Worm (Caenorhabditis elegans) whole organism, L1 larva: Measurements from ENCODE around the gene tos-1.

Source experiments
- F16B12.6 ChIP-seq: fragments of 150-350 bp; optimal IDR thresholded peaks from 2 replicates; lab custom pipeline; 2014; ENCODE audit warnings: missing biosample characterization, missing genetic modification characterization
- aly-2 ChIP-seq: fragments of 150-350 bp; optimal IDR thresholded peaks from 2 replicates; lab custom pipeline; 2014; ENCODE audit warnings: missing biosample characterization, missing genetic modification characterization
- blmp-1 ChIP-seq: fragments of 150-350 bp; optimal IDR thresholded peaks from 2 replicates; lab custom pipeline; 2014; ENCODE audit warnings: missing biosample characterization, missing genetic modification characterization
- ceh-88 ChIP-seq: fragments of 200-800 bp; sonication (Bioruptor generic); IDR thresholded peaks from 2 replicates; pipeline ENCODE4 v1.3.6; 2022; ENCODE audit warnings: missing genetic modification characterization, missing compliant biosample characterization
- ces-1 ChIP-seq: fragments of 150-350 bp; optimal IDR thresholded peaks from 2 replicates; lab custom pipeline; 2014; ENCODE audit warnings: missing biosample characterization, missing genetic modification reagents, missing genetic modification characterization
- dpl-1 ChIP-seq, 3 experiments: fragments of 150-350 bp in 2 of 3; sonication (generic microtip) in 1 of 3; optimal IDR thresholded peaks; 2 replicates each; lab custom pipeline; 2014 to 2017; ENCODE audit warnings: missing biosample characterization in 3 of 3, missing genetic modification characterization in 3 of 3, missing genetic modification reagents in 3 of 3
- dsc-1 ChIP-seq: sonication (generic microtip); optimal IDR thresholded peaks from 2 replicates; lab custom pipeline; 2016; ENCODE audit warnings: mild to moderate bottlenecking, missing genetic modification characterization, missing compliant biosample characterization
- efl-1 ChIP-seq, 4 experiments: fragments of 150-350 bp; optimal IDR thresholded peaks in 3 of 4; peaks in 1 of 4; 1 replicate in 1 of 4; 2 replicates in 3 of 4; lab custom pipeline; 2014; ENCODE audit warnings: missing biosample characterization in 2 of 4, missing genetic modification characterization in 2 of 4, missing genetic modification reagents in 2 of 4
- efl-3 ChIP-seq: fragments of 200-800 bp; sonication (Bioruptor generic); optimal IDR thresholded peaks from 2 replicates; lab custom pipeline; 2018; ENCODE audit warnings: mild to moderate bottlenecking, missing genetic modification characterization, missing compliant biosample characterization
- egl-13 ChIP-seq: sonication (generic microtip); optimal IDR thresholded peaks from 2 replicates; lab custom pipeline; 2016; ENCODE audit warnings: missing genotype, missing genetic modification reagents, missing genetic modification characterization, missing compliant biosample characterization
- elt-2 ChIP-seq: sonication (generic microtip); optimal IDR thresholded peaks from 2 replicates; lab custom pipeline; 2016; ENCODE audit warnings: missing genetic modification characterization, mild to moderate bottlenecking, inconsistent platforms, missing compliant biosample characterization, missing genetic modification reagents
- elt-3 ChIP-seq, 6 experiments: fragments of 150-350 bp in 1 of 6; sonication (generic microtip); optimal IDR thresholded peaks; 2 replicates each; lab custom pipeline; 2017 to 2018; ENCODE audit warnings: missing biosample characterization in 6 of 6, missing genetic modification characterization in 6 of 6, inconsistent platforms in 1 of 6
- ets-5 ChIP-seq: fragments of 200-800 bp; sonication (Bioruptor generic); IDR thresholded peaks from 2 replicates; pipeline ENCODE4 v1.3.6; 2022; ENCODE audit warnings: missing genetic modification characterization, missing compliant biosample characterization
- fkh-10 ChIP-seq: sonication (generic microtip); optimal IDR thresholded peaks from 2 replicates; lab custom pipeline; 2017; ENCODE audit warnings: missing biosample characterization, missing genetic modification reagents, missing genetic modification characterization
- fkh-4 ChIP-seq: sonication (generic microtip); optimal IDR thresholded peaks from 2 replicates; lab custom pipeline; 2016; ENCODE audit warnings: missing compliant biosample characterization, missing genetic modification characterization, borderline replicate concordance
- fos-1 ChIP-seq: fragments of 150-350 bp; optimal IDR thresholded peaks from 2 replicates; lab custom pipeline; 2014; ENCODE audit warnings: missing biosample characterization, missing genetic modification characterization
- hlh-4 ChIP-seq: sonication (generic microtip); optimal IDR thresholded peaks from 2 replicates; lab custom pipeline; 2016; ENCODE audit warnings: mild to moderate bottlenecking, missing genetic modification characterization, missing compliant biosample characterization
- hpl-2 ChIP-seq: fragments of 150-350 bp; optimal IDR thresholded peaks from 2 replicates; lab custom pipeline; 2014; ENCODE audit warnings: missing biosample characterization, missing genetic modification reagents, missing genetic modification characterization
- irx-1 ChIP-seq: sonication (generic microtip); optimal IDR thresholded peaks from 2 replicates; lab custom pipeline; 2016; ENCODE audit warnings: missing genetic modification characterization, missing compliant biosample characterization
- jun-1 ChIP-seq: fragments of 150-350 bp; optimal IDR thresholded peaks from 2 replicates; lab custom pipeline; 2014; ENCODE audit warnings: missing biosample characterization, missing genetic modification reagents, missing genetic modification characterization
- lin-13 ChIP-seq: fragments of 150-350 bp; optimal IDR thresholded peaks from 2 replicates; lab custom pipeline; 2014; ENCODE audit warnings: missing biosample characterization, missing genetic modification reagents, missing genetic modification characterization
- lin-14 ChIP-seq: fragments of 200-800 bp; sonication (Bioruptor generic); optimal IDR thresholded peaks from 2 replicates; lab custom pipeline; 2018; ENCODE audit warnings: mild to moderate bottlenecking, missing genetic modification characterization, moderate library complexity, missing compliant biosample characterization
- lin-15B ChIP-seq: fragments of 150-350 bp; sonication (generic microtip); optimal IDR thresholded peaks from 3 replicates; lab custom pipeline; 2014; ENCODE audit warnings: missing biosample characterization, missing genetic modification characterization
- lin-35 ChIP-seq, 2 experiments: fragments of 150-350 bp; optimal IDR thresholded peaks; 2 replicates each; lab custom pipeline; 2014; ENCODE audit warnings: missing biosample characterization in 2 of 2, missing genetic modification characterization in 2 of 2, missing genetic modification reagents in 2 of 2
- lin-39 ChIP-seq: fragments of 150-350 bp; optimal IDR thresholded peaks from 2 replicates; lab custom pipeline; 2014; ENCODE audit warnings: missing biosample characterization, missing genetic modification reagents, missing genetic modification characterization
- mab-9 ChIP-seq: fragments of 200-800 bp; sonication (Bioruptor generic); IDR thresholded peaks from 2 replicates; pipeline ENCODE4 v1.3.6; 2022; ENCODE audit warnings: missing genetic modification reagents, missing genetic modification characterization, missing compliant biosample characterization
- mdl-1 ChIP-seq, 2 experiments: fragments of 150-350 bp; optimal IDR thresholded peaks; 2 replicates each; lab custom pipeline; 2014 to 2017; ENCODE audit warnings: missing biosample characterization in 2 of 2, missing genetic modification characterization in 2 of 2, inconsistent platforms in 1 of 2
- mef-2 ChIP-seq: fragments of 150-350 bp; optimal IDR thresholded peaks from 2 replicates; lab custom pipeline; 2014; ENCODE audit warnings: missing biosample characterization, missing genetic modification characterization
- mep-1 ChIP-seq: fragments of 150-350 bp; optimal IDR thresholded peaks from 2 replicates; lab custom pipeline; 2014; ENCODE audit warnings: missing biosample characterization, missing genetic modification characterization
- nhr-11 ChIP-seq: fragments of 150-350 bp; optimal IDR thresholded peaks from 2 replicates; lab custom pipeline; 2014; ENCODE audit warnings: missing biosample characterization, missing genetic modification characterization
- nhr-12 ChIP-seq: sonication (generic microtip); optimal IDR thresholded peaks from 2 replicates; lab custom pipeline; 2017; ENCODE audit warnings: missing biosample characterization, missing genetic modification characterization
- nhr-237 ChIP-seq: fragments of 150-350 bp; optimal IDR thresholded peaks from 2 replicates; lab custom pipeline; 2014; ENCODE audit warnings: missing biosample characterization, missing genetic modification characterization
- nhr-47 ChIP-seq: sonication (generic microtip); optimal IDR thresholded peaks from 2 replicates; lab custom pipeline; 2016; ENCODE audit warnings: mild to moderate bottlenecking, missing genetic modification characterization, moderate library complexity, missing compliant biosample characterization
- nhr-71 ChIP-seq: sonication (generic microtip); optimal IDR thresholded peaks from 2 replicates; lab custom pipeline; 2016; ENCODE audit warnings: mild to moderate bottlenecking, missing genetic modification characterization, moderate library complexity, missing compliant biosample characterization
- nhr-76 ChIP-seq: sonication (generic microtip); optimal IDR thresholded peaks from 2 replicates; lab custom pipeline; 2017; ENCODE audit warnings: missing biosample characterization, missing genetic modification characterization
- nhr-90 ChIP-seq: sonication (generic microtip); optimal IDR thresholded peaks from 2 replicates; lab custom pipeline; 2016; ENCODE audit warnings: mild to moderate bottlenecking, missing genetic modification characterization, missing compliant biosample characterization; ENCODE audit not compliant: poor library complexity
- pag-3 ChIP-seq: sonication (generic microtip); optimal IDR thresholded peaks from 2 replicates; lab custom pipeline; 2017; ENCODE audit warnings: missing genetic modification characterization, mild to moderate bottlenecking, missing compliant biosample characterization, antibody characterized with exemption, borderline replicate concordance; ENCODE audit not compliant: insufficient read depth
- pqm-1 ChIP-seq: sonication (generic microtip); optimal IDR thresholded peaks from 3 replicates; lab custom pipeline; 2017; ENCODE audit warnings: missing biosample characterization, missing genetic modification characterization
- rnt-1 ChIP-seq: sonication (generic microtip); optimal IDR thresholded peaks from 2 replicates; lab custom pipeline; 2016; ENCODE audit warnings: mild to moderate bottlenecking, missing genetic modification characterization, moderate library complexity, missing compliant biosample characterization
- snu-23 ChIP-seq: sonication (generic microtip); optimal IDR thresholded peaks from 2 replicates; lab custom pipeline; 2016; ENCODE audit warnings: missing genetic modification characterization, missing compliant biosample characterization
- sptf-1 ChIP-seq: fragments of 150-350 bp; optimal IDR thresholded peaks from 2 replicates; lab custom pipeline; 2014; ENCODE audit warnings: missing biosample characterization, missing genetic modification characterization
- tbx-2 ChIP-seq: sonication (generic microtip); optimal IDR thresholded peaks from 2 replicates; lab custom pipeline; 2016; ENCODE audit warnings: missing genetic modification characterization, missing compliant biosample characterization
- tlp-1 ChIP-seq: fragments of 150-350 bp; optimal IDR thresholded peaks from 2 replicates; lab custom pipeline; 2014; ENCODE audit warnings: missing biosample characterization, missing genetic modification characterization
- unc-30 ChIP-seq: sonication (generic microtip); optimal IDR thresholded peaks from 2 replicates; lab custom pipeline; 2017; ENCODE audit warnings: missing biosample characterization, missing genetic modification characterization
- vab-15 ChIP-seq: sonication (generic microtip); optimal IDR thresholded peaks from 2 replicates; lab custom pipeline; 2017; ENCODE audit warnings: missing genotype, mild to moderate bottlenecking, missing genetic modification characterization, missing compliant biosample characterization
- zag-1 ChIP-seq: fragments of 150-350 bp; optimal IDR thresholded peaks from 2 replicates; lab custom pipeline; 2014; ENCODE audit warnings: missing biosample characterization, missing genetic modification characterization
- ztf-11 ChIP-seq, 2 experiments: sonication (generic microtip); optimal IDR thresholded peaks; 2 replicates each; lab custom pipeline; 2016 to 2017; ENCODE audit warnings: missing genetic modification characterization in 2 of 2, missing biosample characterization in 1 of 2, missing compliant biosample characterization in 1 of 2
- ztf-4 ChIP-seq: fragments of 150-350 bp; optimal IDR thresholded peaks from 2 replicates; lab custom pipeline; 2014; ENCODE audit warnings: missing biosample characterization, missing genetic modification characterization

The tos-1 gene

ce11 chrV:9318046-9318445, 26.0 kb downstream of the tos-1 start, which contains the start of gene kvs-3 (continued):
- TF ChIP-seq hlh-4 (tag; lab: Kevin White, UChicago): no peak
- TF ChIP-seq nhr-71 (tag; lab: Kevin White, UChicago): peak; percentile 59
- no peak for TF ChIP-seq efl-3 (GFP tag; lab: Kevin White, UChicago)
- peak in 2 of 3 experiments; percentile 27 to 30 for TF ChIP-seq dpl-1 (GFP tag; optimal IDR thresholded peaks at IDR 0.05; lab: Kevin White, UChicago)
- TF ChIP-seq ets-5 (GFP tag; lab: Robert Waterston, UW): no peak
- TF ChIP-seq elt-2: peak; percentile 47
- peak in 1 of 2 experiments; percentile 63 for TF ChIP-seq lin-35 (GFP tag; optimal IDR thresholded peaks at IDR 0.05; lab: Kevin White, UChicago)
- TF ChIP-seq blmp-1 (tag; lab: Kevin White, UChicago): peak; percentile 6
- TF ChIP-seq mef-2: no peak
- TF ChIP-seq lin-15B (tag; lab: Kevin White, UChicago): no peak
- TF ChIP-seq tbx-2: peak; percentile 30
- peak; percentile 54 for TF ChIP-seq snu-23 (GFP tag; lab: Kevin White, UChicago)
- peak in 1 of 2 experiments; percentile 51 for TF ChIP-seq mdl-1 (tag; optimal IDR thresholded peaks at IDR 0.05; lab: Kevin White, UChicago)
- no peak for TF ChIP-seq fkh-4 (tag; lab: Kevin White, UChicago)
- peak; percentile 1 for TF ChIP-seq nhr-76 (tag; lab: Kevin White, UChicago)
- TF ChIP-seq pqm-1 (tag; lab: Kevin White, UChicago): no peak
- TF ChIP-seq lin-39 (tag; lab: Kevin White, UChicago): no peak
- TF ChIP-seq mep-1 (tag; lab: Kevin White, UChicago): peak; percentile 57
- no peak for TF ChIP-seq unc-30 (tag; lab: Kevin White, UChicago)
- no peak for TF ChIP-seq tlp-1 (tag; lab: Kevin White, UChicago)
- peak; percentile 48 for TF ChIP-seq rnt-1 (tag; lab: Kevin White, UChicago)
- TF ChIP-seq nhr-11 (tag; lab: Kevin White, UChicago): no peak
- TF ChIP-seq sptf-1: no peak
- TF ChIP-seq dsc-1: peak; percentile 36
- TF ChIP-seq ceh-88 (GFP tag; lab: Robert Waterston, UW): no peak
- peak; percentile 15 to 22 for TF ChIP-seq efl-1 (optimal IDR thresholded peaks at IDR 0.05; lab: Kevin White, UChicago)
- TF ChIP-seq efl-1 (GFP tag; optimal IDR thresholded peaks at IDR 0.05 in 1 of 2; lab: Kevin White, UChicago): peak in 1 of 2 experiments; percentile 93
- no peak for TF ChIP-seq lin-13 (GFP tag; lab: Kevin White, UChicago)
- no peak for TF ChIP-seq nhr-12 (tag; lab: Kevin White, UChicago)
- no peak for TF ChIP-seq jun-1 (tag; lab: Kevin White, UChicago)
- no peak for TF ChIP-seq aly-2 (tag; lab: Kevin White, UChicago)
- TF ChIP-seq pag-3: no peak
- no peak for TF ChIP-seq fkh-10 (GFP tag; lab: Kevin White, UChicago)
- TF ChIP-seq nhr-47 (tag; lab: Kevin White, UChicago): peak; percentile 55
- peak; percentile 31 for TF ChIP-seq fos-1
- peak; percentile 59 for TF ChIP-seq nhr-90 (tag; lab: Kevin White, UChicago)
- TF ChIP-seq ztf-11 (tag; optimal IDR thresholded peaks at IDR 0.05; lab: Kevin White, UChicago): peak in 1 of 2 experiments; percentile 29
- no peak for TF ChIP-seq nhr-237 (tag; lab: Kevin White, UChicago)
- no peak for TF ChIP-seq F16B12.6 (tag; lab: Kevin White, UChicago)
- no peak for TF ChIP-seq vab-15 (tag; lab: Kevin White, UChicago)

- TF ChIP-seq ztf-4 (tag; lab: Kevin White, UChicago) (no peak), egl-13 (tag; lab: Kevin White, UChicago) (no peak), hpl-2 (GFP tag; lab: Kevin White, UChicago) (no peak), nhr-12 (tag; lab: Kevin White, UChicago) (no peak), mab-9 (GFP tag; lab: Robert Waterston, UW) (no peak), fkh-10 (GFP tag; lab: Kevin White, UChicago) (peak; percentile 80), lin-14 (GFP tag; lab: Kevin White, UChicago) (peak; percentile 29), nhr-237 (tag; lab: Kevin White, UChicago) (no peak), dpl-1 (GFP tag; optimal IDR thresholded peaks at IDR 0.05; lab: Kevin White, UChicago) (no peak), mep-1 (tag; lab: Kevin White, UChicago) (no peak), lin-13 (GFP tag; lab: Kevin White, UChicago) (no peak), zag-1 (tag; lab: Kevin White, UChicago) (no peak), elt-3 (tag; optimal IDR thresholded peaks at IDR 0.05; lab: Kevin White, UChicago) (no peak), irx-1 (tag; lab: Kevin White, UChicago) (no peak), ces-1 (GFP tag; lab: Kevin White, UChicago) (no peak)
Measured at ce11 chrV:9316970-9317369, 27.0 kb downstream of the tos-1 start.
